Fruit fly (Drosophila melanogaster) whole organism, prepupa: ENCODE measurements around the gene CG44085.
A peak's percentile ranks its signal among the peaks of the same experiment; 100 is the strongest.

Experiments
- CG10631 ChIP-seq: fragments of 200-800 bp; sonication (Bioruptor generic); optimal IDR thresholded peaks from 2 replicates; lab custom pipeline; 2016; ENCODE audit warnings: missing biosample characterization, missing genetic modification characterization
- CG10669 ChIP-seq: fragments of 200-800 bp; sonication (Bioruptor generic); optimal IDR thresholded peaks from 3 replicates; lab custom pipeline; 2018; ENCODE audit warnings: missing biosample characterization, mild to moderate bottlenecking, missing genetic modification characterization, moderate library complexity
- CG11762 ChIP-seq: fragments of 200-800 bp; sonication (Bioruptor generic); optimal IDR thresholded peaks from 3 replicates; lab custom pipeline; 2016; ENCODE audit warnings: missing biosample characterization, missing genetic modification characterization; ENCODE audit not compliant: insufficient read depth
- CG15336 ChIP-seq: fragments of 200-800 bp; sonication (Bioruptor generic); IDR thresholded peaks from 2 replicates; pipeline ENCODE4 v1.3.6; 2022; ENCODE audit warnings: missing biosample characterization, missing genetic modification characterization
- CG1621 ChIP-seq: fragments of 200-800 bp; sonication (Bioruptor generic); optimal IDR thresholded peaks from 3 replicates; lab custom pipeline; 2018; ENCODE audit warnings: missing biosample characterization, mild to moderate bottlenecking, missing genetic modification characterization
- CG16779 ChIP-seq: fragments of 200-800 bp; sonication (Bioruptor generic); optimal IDR thresholded peaks from 3 replicates; lab custom pipeline; 2017; ENCODE audit warnings: missing biosample characterization, mild to moderate bottlenecking, missing genetic modification characterization
- CG3032 ChIP-seq: fragments of 200-800 bp; optimal IDR thresholded peaks from 2 replicates; lab custom pipeline; 2019; ENCODE audit warnings: missing biosample characterization, mild to moderate bottlenecking, missing genetic modification characterization, moderate library complexity
- CG31627 ChIP-seq: fragments of 200-800 bp; sonication (Bioruptor generic); optimal IDR thresholded peaks from 3 replicates; lab custom pipeline; 2016; ENCODE audit warnings: missing biosample characterization, missing genetic modification characterization
- CG32006 ChIP-seq: fragments of 200-800 bp; sonication (Bioruptor generic); optimal IDR thresholded peaks from 3 replicates; lab custom pipeline; 2017; ENCODE audit warnings: missing biosample characterization, mild to moderate bottlenecking, missing genetic modification characterization
- CG34406 ChIP-seq: fragments of 200-800 bp; sonication (Bioruptor generic); optimal IDR thresholded peaks from 3 replicates; lab custom pipeline; 2016; ENCODE audit warnings: missing biosample characterization, missing genetic modification characterization
- CG4318 ChIP-seq: fragments of 200-800 bp; sonication (Bioruptor generic); optimal IDR thresholded peaks from 3 replicates; lab custom pipeline; 2017; ENCODE audit warnings: missing biosample characterization, mild to moderate bottlenecking, missing genetic modification characterization
- CG6163 ChIP-seq: fragments of 200-800 bp; sonication (Bioruptor generic); IDR thresholded peaks from 3 replicates; pipeline ENCODE4 v1.3.6; 2022; ENCODE audit warnings: missing biosample characterization, missing genetic modification characterization
- CG6276 ChIP-seq: fragments of 200-800 bp; sonication (Bioruptor generic); optimal IDR thresholded peaks from 2 replicates; lab custom pipeline; 2017; ENCODE audit warnings: missing biosample characterization, mild to moderate bottlenecking, missing genetic modification characterization
- CG6792 ChIP-seq: fragments of 200-800 bp; sonication (Bioruptor generic); optimal IDR thresholded peaks from 3 replicates; lab custom pipeline; 2016; ENCODE audit warnings: missing biosample characterization, missing genetic modification characterization
- CG6808 ChIP-seq: fragments of 200-800 bp; sonication (Bioruptor generic); optimal IDR thresholded peaks from 3 replicates; lab custom pipeline; 2017; ENCODE audit warnings: missing biosample characterization, missing genetic modification characterization, mild to moderate bottlenecking, moderate library complexity, missing genetic modification reagents
- CG7368 ChIP-seq: fragments of 200-800 bp; sonication (Bioruptor generic); optimal IDR thresholded peaks from 3 replicates; lab custom pipeline; 2016; ENCODE audit warnings: missing biosample characterization, missing genetic modification characterization
- CG8119 ChIP-seq: fragments of 200-800 bp; sonication (Bioruptor generic); IDR thresholded peaks from 3 replicates; pipeline ENCODE4 v1.3.6; 2022; ENCODE audit warnings: missing biosample characterization, missing genetic modification characterization
- CG8319 ChIP-seq: fragments of 200-800 bp; sonication (Bioruptor generic); optimal IDR thresholded peaks from 3 replicates; lab custom pipeline; 2016; ENCODE audit warnings: missing biosample characterization, missing genetic modification characterization
- CG9139 ChIP-seq: fragments of 200-800 bp; sonication (Bioruptor generic); optimal IDR thresholded peaks from 3 replicates; lab custom pipeline; 2017; ENCODE audit warnings: missing biosample characterization, mild to moderate bottlenecking, missing genetic modification characterization
- Eip78C ChIP-seq: fragments of 200-800 bp; sonication (Bioruptor generic); peaks from one replicate; lab custom pipeline; 2016; ENCODE audit warnings: missing biosample characterization, missing genetic modification characterization
- Eip93F ChIP-seq: fragments of 200-800 bp; sonication (Bioruptor generic); optimal IDR thresholded peaks from 2 replicates; lab custom pipeline; 2016; ENCODE audit warnings: missing biosample characterization, mild to moderate bottlenecking, missing genetic modification characterization
- Ets21C ChIP-seq: fragments of 200-800 bp; sonication (Bioruptor generic); optimal IDR thresholded peaks from 3 replicates; lab custom pipeline; 2016; ENCODE audit warnings: missing biosample characterization, missing genetic modification characterization
- Ets96B ChIP-seq: fragments of 200-800 bp; optimal IDR thresholded peaks from 2 replicates; lab custom pipeline; 2019; ENCODE audit warnings: missing biosample characterization, mild to moderate bottlenecking, missing genetic modification characterization, moderate library complexity
- Gug ChIP-seq: fragments of 200-800 bp; sonication (Bioruptor generic); IDR thresholded peaks from 2 replicates; pipeline ENCODE4 v1.3.6; 2022; ENCODE audit warnings: missing biosample characterization, missing genetic modification characterization
- Hr39 ChIP-seq: fragments of 200-800 bp; sonication (Bioruptor generic); optimal IDR thresholded peaks from 2 replicates; lab custom pipeline; 2016; ENCODE audit warnings: missing biosample characterization, missing genetic modification characterization
- Hr4 ChIP-seq: fragments of 200-800 bp; sonication (Bioruptor generic); optimal IDR thresholded peaks from 3 replicates; lab custom pipeline; 2016; ENCODE audit warnings: missing biosample characterization, missing genetic modification characterization
- Met ChIP-seq: fragments of 200-800 bp; sonication (Bioruptor generic); optimal IDR thresholded peaks from 3 replicates; lab custom pipeline; 2016; ENCODE audit warnings: missing biosample characterization, missing genetic modification characterization
- OdsH ChIP-seq: fragments of 200-800 bp; sonication (Bioruptor generic); optimal IDR thresholded peaks from 3 replicates; lab custom pipeline; 2016; ENCODE audit warnings: missing biosample characterization, missing genetic modification characterization
- Sox102F ChIP-seq: fragments of 200-800 bp; sonication (Bioruptor generic); optimal IDR thresholded peaks from 2 replicates; lab custom pipeline; 2016; ENCODE audit warnings: missing biosample characterization, mild to moderate bottlenecking, missing genetic modification characterization
- Sox14 ChIP-seq: fragments of 200-800 bp; sonication (Bioruptor generic); optimal IDR thresholded peaks from 3 replicates; lab custom pipeline; 2016; ENCODE audit warnings: missing biosample characterization, missing genetic modification characterization
- Sox15 ChIP-seq: fragments of 200-800 bp; sonication (Bioruptor generic); optimal IDR thresholded peaks from 3 replicates; lab custom pipeline; 2016; ENCODE audit warnings: missing biosample characterization, missing genetic modification characterization
- achi ChIP-seq: fragments of 200-800 bp; sonication (Bioruptor generic); optimal IDR thresholded peaks from 3 replicates; lab custom pipeline; 2016; ENCODE audit warnings: missing biosample characterization, missing genetic modification characterization
- acj6 ChIP-seq: fragments of 200-800 bp; sonication (Bioruptor generic); optimal IDR thresholded peaks from 3 replicates; lab custom pipeline; 2016; ENCODE audit warnings: missing biosample characterization, missing genetic modification characterization
- cyc ChIP-seq: fragments of 200-800 bp; sonication (Bioruptor generic); optimal IDR thresholded peaks from 3 replicates; lab custom pipeline; 2016; ENCODE audit warnings: missing biosample characterization, missing genetic modification characterization
- dsx ChIP-seq: fragments of 200-800 bp; optimal IDR thresholded peaks from 3 replicates; lab custom pipeline; 2019; ENCODE audit warnings: missing biosample characterization, mild to moderate bottlenecking, missing genetic modification characterization, moderate library complexity; ENCODE audit not compliant: poor library complexity, severe bottlenecking
- eg ChIP-seq: fragments of 200-800 bp; sonication (Bioruptor generic); IDR thresholded peaks from 3 replicates; pipeline ENCODE4 v1.3.6; 2022; ENCODE audit warnings: missing biosample characterization, missing genetic modification characterization
- esn ChIP-seq: fragments of 200-800 bp; sonication (Bioruptor generic); optimal IDR thresholded peaks from 2 replicates; lab custom pipeline; 2016; ENCODE audit warnings: missing biosample characterization, mild to moderate bottlenecking, missing genetic modification characterization, moderate library complexity
- fd59A ChIP-seq: fragments of 200-800 bp; sonication (Bioruptor generic); optimal IDR thresholded peaks from 2 replicates; lab custom pipeline; 2017; ENCODE audit warnings: missing biosample characterization, mild to moderate bottlenecking, missing genetic modification characterization, missing genetic modification reagents
- fd85E ChIP-seq: fragments of 200-800 bp; sonication (Bioruptor generic); optimal IDR thresholded peaks from 3 replicates; lab custom pipeline; 2016; ENCODE audit warnings: missing biosample characterization, missing genetic modification characterization
- fkh ChIP-seq: fragments of 200-800 bp; sonication (Bioruptor generic); optimal IDR thresholded peaks from 3 replicates; lab custom pipeline; 2017; ENCODE audit warnings: missing biosample characterization, mild to moderate bottlenecking, missing genetic modification characterization, moderate library complexity
- lz ChIP-seq: fragments of 200-800 bp; sonication (Bioruptor generic); optimal IDR thresholded peaks from 3 replicates; lab custom pipeline; 2016; ENCODE audit warnings: missing biosample characterization, missing genetic modification characterization
- net ChIP-seq: fragments of 200-800 bp; sonication (Bioruptor generic); optimal IDR thresholded peaks from 3 replicates; lab custom pipeline; 2016; ENCODE audit warnings: missing biosample characterization, missing genetic modification characterization
- pdm3 ChIP-seq: fragments of 200-800 bp; sonication (Bioruptor generic); optimal IDR thresholded peaks from 3 replicates; lab custom pipeline; 2016; ENCODE audit warnings: missing biosample characterization, missing genetic modification characterization
- ss ChIP-seq, 2 experiments: fragments of 200-800 bp; sonication (Bioruptor generic); optimal IDR thresholded peaks; 2 replicates in 1 of 2; 3 replicates in 1 of 2; lab custom pipeline; 2017 to 2018; ENCODE audit warnings: mild to moderate bottlenecking in 2 of 2, missing biosample characterization in 2 of 2, missing genetic modification characterization in 2 of 2, moderate library complexity in 1 of 2
- svp ChIP-seq: fragments of 200-800 bp; sonication (Bioruptor generic); peaks from one replicate; lab custom pipeline; 2016; ENCODE audit warnings: missing biosample characterization, missing genetic modification characterization
- topi ChIP-seq: fragments of 200-800 bp; sonication (Bioruptor generic); optimal IDR thresholded peaks from 3 replicates; lab custom pipeline; 2016; ENCODE audit warnings: missing biosample characterization, missing genetic modification characterization
- vri ChIP-seq: fragments of 200-800 bp; sonication (Bioruptor generic); optimal IDR thresholded peaks from 3 replicates; lab custom pipeline; 2016; ENCODE audit warnings: missing biosample characterization, mild to moderate bottlenecking, missing genetic modification characterization

Gene CG44085

DNA sequence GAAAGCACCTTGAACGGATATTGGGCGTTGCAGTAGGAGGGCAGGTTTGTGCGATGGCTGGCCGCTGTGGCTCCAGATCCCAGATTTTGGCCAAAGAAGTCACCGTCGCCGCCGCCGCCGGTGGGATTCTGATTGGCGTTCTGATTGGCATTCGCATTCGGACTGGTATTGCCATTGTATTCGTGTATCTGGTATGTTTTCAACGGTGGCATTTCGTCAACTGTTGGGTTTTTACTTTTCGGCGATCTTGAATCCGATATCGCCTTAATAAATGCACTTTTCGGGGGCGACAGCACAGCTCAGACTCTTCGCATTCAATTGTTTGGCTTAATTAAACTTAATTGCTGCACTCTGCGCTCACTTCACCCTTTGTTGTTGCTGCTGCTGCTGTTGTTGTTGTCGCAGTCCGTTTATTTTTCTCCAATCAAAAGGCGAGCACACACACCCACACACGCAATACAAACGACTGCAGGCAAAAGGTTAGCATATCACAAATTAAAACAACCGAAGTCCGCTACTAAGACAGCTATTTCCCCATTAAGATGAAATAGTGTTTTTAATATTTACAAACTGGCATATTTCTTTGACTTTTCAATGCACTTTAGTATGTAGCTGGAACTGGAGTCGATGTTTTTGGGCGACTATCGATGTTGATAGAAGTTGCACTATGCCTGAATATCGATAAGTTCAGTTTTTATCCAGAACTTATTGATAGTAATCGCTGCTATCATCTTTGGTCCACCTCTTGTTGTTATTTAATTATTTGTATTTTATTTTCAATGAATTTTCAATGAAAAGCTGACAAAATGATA is 41.3 kb upstream of the CG44085 start, which contains the start of the genes CG9426 and mRF1:
TSS of gene CG9426 (minus strand) at position 643 of the 812 bp plus-strand sequence.
TSS of gene mRF1 (plus strand) at position 699 of the 812 bp plus-strand sequence.
- TF ChIP-seq Sox102F (no peak), Eip78C (peak; percentile 36), CG16779 (tag; lab: Kevin White, UChicago) (no peak), pdm3 (GFP tag; lab: Kevin White, UChicago) (no peak), Ets21C (GFP tag; lab: Kevin White, UChicago) (no peak), CG10631 (no peak), achi (no peak), CG11762 (GFP tag; lab: Kevin White, UChicago) (no peak), topi (GFP tag; lab: Kevin White, UChicago) (peak; percentile 46), Gug (GFP tag; lab: Robert Waterston, UW) (no peak), CG8319 (GFP tag; lab: Kevin White, UChicago) (no peak), CG31627 (GFP tag; lab: Kevin White, UChicago) (peak; percentile 13), svp (GFP tag; lab: Kevin White, UChicago) (peak; percentile 80), Sox14 (GFP tag; lab: Kevin White, UChicago) (peak; percentile 65), CG6276 (no peak), CG3032 (peak; percentile 21), fkh (peak; percentile 85), CG10669 (GFP tag; lab: Kevin White, UChicago) (no peak), CG6163 (GFP tag; lab: Robert Waterston, UW) (no peak), cyc (no peak), esn (peak; percentile 47), Eip93F (no peak), fd59A (no peak), lz (peak; percentile 6)

DNA sequence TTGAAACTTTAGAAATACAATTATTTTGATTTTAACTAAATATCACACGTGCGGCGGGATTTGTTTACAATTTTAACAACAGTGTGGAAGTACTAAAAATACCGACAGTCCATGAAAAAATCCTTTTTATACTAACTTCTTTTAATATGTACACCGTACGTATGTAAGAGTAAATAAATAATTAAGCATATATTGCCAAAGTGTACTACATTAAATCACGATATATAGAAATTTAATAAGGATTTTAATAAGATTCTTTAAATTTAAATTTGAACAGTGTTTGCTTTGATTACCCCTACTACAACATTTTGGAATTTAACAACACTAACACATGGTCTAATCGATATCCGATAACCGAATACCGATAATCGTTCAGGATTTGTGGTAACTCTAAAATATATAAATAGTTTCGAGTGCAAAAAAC is 38.6 kb upstream of the CG44085 start, which contains the start of the genes Ski6 and CG16812:
TSS of gene Ski6 (minus strand) at position 205 of the 424 bp plus-strand sequence.
TSS of gene CG16812 (plus strand) at position 363 of the 424 bp plus-strand sequence.
- TF ChIP-seq acj6 (no peak), Eip78C (no peak), CG3032 (no peak), dsx (GFP tag; lab: Kevin White, UChicago) (no peak), pdm3 (GFP tag; lab: Kevin White, UChicago) (no peak), esn (peak; percentile 70), ss (GFP tag; optimal IDR thresholded peaks at IDR 0.05; lab: Kevin White, UChicago) (no peak), Met (GFP tag; lab: Kevin White, UChicago) (no peak), Hr4 (GFP tag; lab: Kevin White, UChicago) (no peak), Ets96B (no peak), CG15336 (GFP tag; lab: Robert Waterston, UW) (peak; percentile 60; the same call in 1 of the 2 replicates), CG11762 (GFP tag; lab: Kevin White, UChicago) (no peak), CG1621 (no peak), Eip93F (no peak), CG6163 (GFP tag; lab: Robert Waterston, UW) (no peak), CG34406 (peak; percentile 48), CG7368 (GFP tag; lab: Kevin White, UChicago) (no peak), CG6792 (GFP tag; lab: Kevin White, UChicago) (peak; percentile 36), eg (GFP tag; lab: Robert Waterston, UW) (peak; percentile 66), fd85E (no peak), Hr39 (GFP tag; lab: Kevin White, UChicago) (peak; percentile 44), vri (no peak), lz (no peak), topi (GFP tag; lab: Kevin White, UChicago) (no peak), CG4318 (GFP tag; lab: Kevin White, UChicago) (no peak), Sox15 (GFP tag; lab: Kevin White, UChicago) (peak; percentile 29), cyc (peak; percentile 49), CG9139 (GFP tag; lab: Kevin White, UChicago) (no peak), fkh (peak; percentile 78), Ets21C (GFP tag; lab: Kevin White, UChicago) (peak; percentile 37), CG32006 (GFP tag; lab: Kevin White, UChicago) (no peak), net (GFP tag; lab: Kevin White, UChicago) (no peak), svp (GFP tag; lab: Kevin White, UChicago) (no peak), CG6808 (GFP tag; lab: Kevin White, UChicago) (no peak), CG10631 (peak; percentile 75), Sox102F (no peak), CG8119 (GFP tag; lab: Robert Waterston, UW) (peak; percentile 43; the same call in 1 of the 3 replicates), Sox14 (GFP tag; lab: Kevin White, UChicago) (no peak), OdsH (GFP tag; lab: Kevin White, UChicago) (no peak), fd59A (no peak)
